Fruit fly (Drosophila melanogaster): Measurements from ENCODE around the gene Gr89a.

dm6 chr3R:16454192-16454591 is 44.6 kb downstream of the Gr89a start, which contains the start of gene CG10405:
- no peak for TF ChIP-seq pan (optimal IDR thresholded peaks at IDR 0.05)
- TF ChIP-seq psq (optimal IDR thresholded peaks at IDR 0.05): no peak
- no peak for TF ChIP-seq CG8478 (optimal IDR thresholded peaks at IDR 0.05)
- TF ChIP-seq Dll (optimal IDR thresholded peaks at IDR 0.05): no peak
